Fruit fly (Drosophila melanogaster): ENCODE data around the gene CG5439.

dm6 chr2L:13203437-13204137, 26.6 kb downstream of the CG5439 start, which contains the start of gene Pect:
- no peak for TF ChIP-seq Ets96B (tag; optimal IDR thresholded peaks at IDR 0.05)
- TF ChIP-seq dsx (GFP tag; optimal IDR thresholded peaks at IDR 0.05; ENCODE audit: poor library complexity, severe bottlenecking), result no peak
- peak; percentile 41 for TF ChIP-seq esn (GFP tag; optimal IDR thresholded peaks at IDR 0.05)
- TF ChIP-seq Eip75B (GFP tag; optimal IDR thresholded peaks at IDR 0.05), result no peak
- no peak for TF ChIP-seq Lpt (GFP tag; optimal IDR thresholded peaks at IDR 0.05)
- TF ChIP-seq CG16779 (tag; optimal IDR thresholded peaks at IDR 0.05), result no peak
- TF ChIP-seq lz (GFP tag; optimal IDR thresholded peaks at IDR 0.05), result peak; percentile 31
- no peak for TF ChIP-seq CG11762 (GFP tag; optimal IDR thresholded peaks at IDR 0.05; ENCODE audit: insufficient read depth)
- no peak for TF ChIP-seq CG10669 (GFP tag; optimal IDR thresholded peaks at IDR 0.05)
- no peak for TF ChIP-seq Blimp-1 (GFP tag; optimal IDR thresholded peaks at IDR 0.05)
- no peak for TF ChIP-seq CG8632 (GFP tag; optimal IDR thresholded peaks at IDR 0.05)
- TF ChIP-seq Sox15 (GFP tag; optimal IDR thresholded peaks at IDR 0.05), result peak; percentile 13
- TF ChIP-seq CG6276 (GFP tag; optimal IDR thresholded peaks at IDR 0.05), result no peak
